Worm (Caenorhabditis elegans): ENCODE data around the gene B0310.3.

Gene B0310.3

ce11 chrX:535728-536127 lies 14.9 kb upstream of the B0310.3 start, which contains the start of gene F28C10.3:
Gene F28C10.3, minus strand, starts transcription at chrX:535828.
- TF ChIP-seq ztf-23 (GFP tag; IDR thresholded peaks at IDR 0.05) (0 out of 2 replicates have a peak, but pooled peaks have one; percentile 36), cog-1 (tag; optimal IDR thresholded peaks at IDR 0.05) (peak; percentile 68), ref-1 (GFP tag; conservative IDR thresholded peaks at IDR 0.05) (no peak), tab-1 (GFP tag; IDR thresholded peaks at IDR 0.05) (no peak), flt-1 (GFP tag; IDR thresholded peaks at IDR 0.05) (no peak), med-1 (GFP tag; optimal IDR thresholded peaks at IDR 0.05; ENCODE audit: insufficient read depth) (no peak)

ce11 chrX:530909-531308 lies 10.1 kb upstream of the B0310.3 start, which contains the start of gene B0310.6:
Gene B0310.6, minus strand, starts transcription at chrX:531009.
- TF ChIP-seq tab-1 (GFP tag; IDR thresholded peaks at IDR 0.05) (no peak), flt-1 (GFP tag; IDR thresholded peaks at IDR 0.05) (no peak), cog-1 (tag; optimal IDR thresholded peaks at IDR 0.05) (no peak), T22C8.4 (GFP tag; IDR thresholded peaks at IDR 0.05) (no peak), ztf-23 (GFP tag; IDR thresholded peaks at IDR 0.05) (no peak), med-1 (GFP tag; optimal IDR thresholded peaks at IDR 0.05; ENCODE audit: insufficient read depth) (no peak), ztf-29 (GFP tag; IDR thresholded peaks at IDR 0.05) (no peak), klf-2 (GFP tag; conservative IDR thresholded peaks at IDR 0.05) (no peak), ref-1 (GFP tag; conservative IDR thresholded peaks at IDR 0.05) (no peak)

ce11 chrX:530011-530410 lies 9.2 kb upstream of the B0310.3 start, which contains the start of gene ugt-46:
Gene ugt-46, minus strand, starts transcription at chrX:530289.
- TF ChIP-seq flt-1 (GFP tag; IDR thresholded peaks at IDR 0.05) (no peak), cog-1 (tag; optimal IDR thresholded peaks at IDR 0.05) (no peak), klf-2 (GFP tag; conservative IDR thresholded peaks at IDR 0.05) (no peak), T22C8.4 (GFP tag; IDR thresholded peaks at IDR 0.05) (no peak), ztf-23 (GFP tag; IDR thresholded peaks at IDR 0.05) (no peak), ztf-29 (GFP tag; IDR thresholded peaks at IDR 0.05) (no peak), ref-1 (GFP tag; conservative IDR thresholded peaks at IDR 0.05) (no peak), med-1 (GFP tag; optimal IDR thresholded peaks at IDR 0.05; ENCODE audit: insufficient read depth) (no peak), tab-1 (GFP tag; IDR thresholded peaks at IDR 0.05) (no peak)

- TF ChIP-seq ref-1 (GFP tag; conservative IDR thresholded peaks at IDR 0.05) (no peak), ztf-29 (GFP tag; IDR thresholded peaks at IDR 0.05) (no peak), med-1 (GFP tag; optimal IDR thresholded peaks at IDR 0.05; ENCODE audit: insufficient read depth) (no peak), T22C8.4 (GFP tag; IDR thresholded peaks at IDR 0.05) (no peak), cog-1 (tag; optimal IDR thresholded peaks at IDR 0.05) (no peak), tab-1 (GFP tag; IDR thresholded peaks at IDR 0.05) (no peak), flt-1 (GFP tag; IDR thresholded peaks at IDR 0.05) (no peak), klf-2 (GFP tag; conservative IDR thresholded peaks at IDR 0.05) (no peak), ztf-23 (GFP tag; IDR thresholded peaks at IDR 0.05) (no peak)
Measured at ce11 chrX:529386-529785, 8.6 kb upstream of the B0310.3 start.

- TF ChIP-seq cog-1 (tag; optimal IDR thresholded peaks at IDR 0.05): no peak
- no peak for TF ChIP-seq tab-1 (GFP tag; IDR thresholded peaks at IDR 0.05)
- no peak for TF ChIP-seq flt-1 (GFP tag; IDR thresholded peaks at IDR 0.05)
- no peak for TF ChIP-seq klf-2 (GFP tag; conservative IDR thresholded peaks at IDR 0.05)
- TF ChIP-seq med-1 (GFP tag; optimal IDR thresholded peaks at IDR 0.05; ENCODE audit: insufficient read depth): no peak
- no peak for TF ChIP-seq ztf-29 (GFP tag; IDR thresholded peaks at IDR 0.05)
- TF ChIP-seq ztf-23 (GFP tag; IDR thresholded peaks at IDR 0.05): no peak
- no peak for TF ChIP-seq T22C8.4 (GFP tag; IDR thresholded peaks at IDR 0.05)
- no peak for TF ChIP-seq ref-1 (GFP tag; conservative IDR thresholded peaks at IDR 0.05)
Measured at ce11 chrX:528761-529160, 8.0 kb upstream of the B0310.3 start.

- no peak for TF ChIP-seq med-1 (GFP tag; optimal IDR thresholded peaks at IDR 0.05; ENCODE audit: insufficient read depth)
- TF ChIP-seq cog-1 (tag; optimal IDR thresholded peaks at IDR 0.05): no peak
- no peak for TF ChIP-seq klf-2 (GFP tag; conservative IDR thresholded peaks at IDR 0.05)
- no peak for TF ChIP-seq T22C8.4 (GFP tag; IDR thresholded peaks at IDR 0.05)
Measured at ce11 chrX:527663-528062, 6.9 kb upstream of the B0310.3 start.

ce11 chrX:524498-524897 lies 3.7 kb upstream of the B0310.3 start:
- TF ChIP-seq klf-2 (GFP tag; conservative IDR thresholded peaks at IDR 0.05) (no peak), tab-1 (GFP tag; IDR thresholded peaks at IDR 0.05) (no peak), flt-1 (GFP tag; IDR thresholded peaks at IDR 0.05) (no peak), cog-1 (tag; optimal IDR thresholded peaks at IDR 0.05) (no peak), ztf-29 (GFP tag; IDR thresholded peaks at IDR 0.05) (no peak), med-1 (GFP tag; optimal IDR thresholded peaks at IDR 0.05; ENCODE audit: insufficient read depth) (no peak), ref-1 (GFP tag; conservative IDR thresholded peaks at IDR 0.05) (no peak), T22C8.4 (GFP tag; IDR thresholded peaks at IDR 0.05) (no peak), ztf-23 (GFP tag; IDR thresholded peaks at IDR 0.05) (no peak)

- TF ChIP-seq flt-1 (GFP tag; IDR thresholded peaks at IDR 0.05): peak; percentile 62; the same call in 1 of the 2 replicates
Measured at ce11 chrX:516761-517160, 4.0 kb downstream of the B0310.3 start.

- no peak for TF ChIP-seq ztf-29 (GFP tag; IDR thresholded peaks at IDR 0.05)
- TF ChIP-seq klf-2 (GFP tag; conservative IDR thresholded peaks at IDR 0.05): no peak
- no peak for TF ChIP-seq T22C8.4 (GFP tag; IDR thresholded peaks at IDR 0.05)
- no peak for TF ChIP-seq ztf-23 (GFP tag; IDR thresholded peaks at IDR 0.05)
- no peak for TF ChIP-seq flt-1 (GFP tag; IDR thresholded peaks at IDR 0.05)
- TF ChIP-seq med-1 (GFP tag; optimal IDR thresholded peaks at IDR 0.05; ENCODE audit: insufficient read depth): no peak
- TF ChIP-seq ref-1 (GFP tag; conservative IDR thresholded peaks at IDR 0.05): no peak
- no peak for TF ChIP-seq cog-1 (tag; optimal IDR thresholded peaks at IDR 0.05)
Measured at ce11 chrX:514023-514422, 6.8 kb downstream of the B0310.3 start.

- TF ChIP-seq T22C8.4 (GFP tag; IDR thresholded peaks at IDR 0.05) (no peak), klf-2 (GFP tag; conservative IDR thresholded peaks at IDR 0.05) (no peak), cog-1 (tag; optimal IDR thresholded peaks at IDR 0.05) (no peak), ztf-23 (GFP tag; IDR thresholded peaks at IDR 0.05) (no peak), med-1 (GFP tag; optimal IDR thresholded peaks at IDR 0.05; ENCODE audit: insufficient read depth) (no peak), flt-1 (GFP tag; IDR thresholded peaks at IDR 0.05) (no peak), tab-1 (GFP tag; IDR thresholded peaks at IDR 0.05) (no peak), ref-1 (GFP tag; conservative IDR thresholded peaks at IDR 0.05) (no peak), ztf-29 (GFP tag; IDR thresholded peaks at IDR 0.05) (no peak)
Measured at ce11 chrX:506848-507247, 13.9 kb downstream of the B0310.3 start, which contains the start of gene B0310.2. Gene B0310.2, minus strand, starts transcription at chrX:506948.

Data from whole organism, midembryonic.